Worm (Caenorhabditis elegans): Measurements from ENCODE around the gene clc-28.

ce11 chrIII:8310239-8311057 is 28.8 kb downstream of the clc-28 start, which contains the start of gene F10E9.3:
- no peak for TF ChIP-seq W03F9.2 (tag; optimal IDR thresholded peaks at IDR 0.05)
- no peak for TF ChIP-seq him-1 (tag; optimal IDR thresholded peaks at IDR 0.05)
